Fruit fly (Drosophila melanogaster) whole organism, embryonic: ENCODE data around the gene CG8516.

Experiments
- BtbVII ChIP-seq: fragments of 200-800 bp; sonication (Bioruptor generic); optimal IDR thresholded peaks from 3 replicates; lab custom pipeline; 2017; ENCODE audit warnings: missing biosample characterization, mild to moderate bottlenecking, missing genetic modification characterization
- C15 ChIP-seq: fragments of 200-800 bp; sonication (Bioruptor generic); IDR thresholded peaks from 3 replicates; pipeline ENCODE4 v1.3.6; 2022; ENCODE audit warnings: missing biosample characterization, missing genetic modification characterization
- CG10543 ChIP-seq: fragments of 200-800 bp; sonication (Bioruptor generic); optimal IDR thresholded peaks from 3 replicates; lab custom pipeline; 2017; ENCODE audit warnings: missing biosample characterization, mild to moderate bottlenecking, missing genetic modification characterization, moderate library complexity
- CG11504 ChIP-seq: fragments of 200-800 bp; sonication (Bioruptor generic); optimal IDR thresholded peaks from 3 replicates; lab custom pipeline; 2019; ENCODE audit warnings: missing biosample characterization, mild to moderate bottlenecking, missing genetic modification characterization, moderate library complexity
- CG11723 ChIP-seq: fragments of 200-800 bp; sonication (Bioruptor generic); optimal IDR thresholded peaks from 2 replicates; lab custom pipeline; 2017; ENCODE audit warnings: missing biosample characterization, mild to moderate bottlenecking, missing genetic modification characterization
- CG12219 ChIP-seq: fragments of 200-800 bp; sonication (Bioruptor generic); optimal IDR thresholded peaks from 3 replicates; lab custom pipeline; 2018; ENCODE audit warnings: missing biosample characterization, mild to moderate bottlenecking, missing genetic modification characterization
- CG13123 ChIP-seq: fragments of 200-800 bp; sonication (Bioruptor generic); optimal IDR thresholded peaks from 2 replicates; lab custom pipeline; 2016; ENCODE audit warnings: missing biosample characterization, missing genetic modification characterization
- CG15479 ChIP-seq: fragments of 200-800 bp; sonication (Bioruptor generic); optimal IDR thresholded peaks from 3 replicates; lab custom pipeline; 2019; ENCODE audit warnings: missing biosample characterization, mild to moderate bottlenecking, missing genetic modification characterization, moderate library complexity
- CG1602 ChIP-seq: fragments of 200-800 bp; sonication (Bioruptor generic); optimal IDR thresholded peaks from 3 replicates; lab custom pipeline; 2016; ENCODE audit warnings: missing biosample characterization, missing genetic modification characterization
- CG1603 ChIP-seq: fragments of 200-800 bp; sonication (Bioruptor generic); optimal IDR thresholded peaks from 2 replicates; lab custom pipeline; 2019; ENCODE audit warnings: missing biosample characterization, mild to moderate bottlenecking, missing genetic modification characterization, moderate library complexity
- CG1647 ChIP-seq: fragments of 200-800 bp; sonication (Bioruptor generic); optimal IDR thresholded peaks from 3 replicates; lab custom pipeline; 2016; ENCODE audit warnings: missing biosample characterization, missing genetic modification characterization
- CG17186 ChIP-seq: fragments of 200-800 bp; sonication (Bioruptor generic); optimal IDR thresholded peaks from 3 replicates; lab custom pipeline; 2017; ENCODE audit warnings: missing biosample characterization, missing genetic modification reagents, missing genetic modification characterization
- CG3281 ChIP-seq: fragments of 200-800 bp; sonication (Bioruptor generic); optimal IDR thresholded peaks from 3 replicates; lab custom pipeline; 2017; ENCODE audit warnings: missing biosample characterization, mild to moderate bottlenecking, missing genetic modification characterization
- CG7963 ChIP-seq: fragments of 200-800 bp; sonication (Bioruptor generic); IDR thresholded peaks from 3 replicates; pipeline ENCODE4 v1.3.6; 2022; ENCODE audit warnings: missing biosample characterization, missing genetic modification characterization; ENCODE audit not compliant: partially characterized antibody
- CG8478 ChIP-seq: fragments of >200 bp; optimal IDR thresholded peaks from 2 replicates; lab custom pipeline; 2018
- D19A ChIP-seq: fragments of 200-800 bp; optimal IDR thresholded peaks from 3 replicates; lab custom pipeline; 2019; ENCODE audit warnings: missing biosample characterization, mild to moderate bottlenecking, missing genetic modification characterization, moderate library complexity
- Dek ChIP-seq: fragments of 200-800 bp; sonication (Bioruptor generic); optimal IDR thresholded peaks from 3 replicates; lab custom pipeline; 2019; ENCODE audit warnings: missing biosample characterization, mild to moderate bottlenecking, missing genetic modification characterization, moderate library complexity
- Ets65A ChIP-seq: fragments of 200-800 bp; sonication (Bioruptor generic); peaks from one replicate; lab custom pipeline; 2016; ENCODE audit warnings: missing biosample characterization, missing genetic modification characterization
- GATAe ChIP-seq: fragments of 200-800 bp; sonication (Bioruptor generic); conservative IDR thresholded peaks from 2 replicates; pipeline ENCODE4 v1.3.6; 2022; ENCODE audit warnings: missing biosample characterization, missing genetic modification characterization
- Hey ChIP-seq: fragments of 200-800 bp; sonication (Bioruptor generic); optimal IDR thresholded peaks from 3 replicates; lab custom pipeline; 2018; ENCODE audit warnings: missing biosample characterization, mild to moderate bottlenecking, missing genetic modification characterization
- Jarid2 ChIP-seq: fragments of 200-800 bp; sonication (Bioruptor generic); optimal IDR thresholded peaks from 3 replicates; lab custom pipeline; 2017; ENCODE audit warnings: mild to moderate bottlenecking, missing biosample characterization, missing genetic modification reagents, missing genetic modification characterization
- MESR4 ChIP-seq: fragments of 200-800 bp; sonication (Bioruptor generic); optimal IDR thresholded peaks from 2 replicates; lab custom pipeline; 2018; ENCODE audit warnings: missing biosample characterization, mild to moderate bottlenecking, missing genetic modification characterization, moderate library complexity
- Nf-YA ChIP-seq: fragments of 200-800 bp; sonication (Bioruptor generic); IDR thresholded peaks from 2 replicates; pipeline ENCODE4 v1.3.6; 2022; ENCODE audit warnings: missing biosample characterization, missing genetic modification characterization
- Nf-YB ChIP-seq: fragments of 200-800 bp; sonication (Bioruptor generic); optimal IDR thresholded peaks from 3 replicates; lab custom pipeline; 2019; ENCODE audit warnings: missing biosample characterization, mild to moderate bottlenecking, missing genetic modification characterization, moderate library complexity
- Six4 ChIP-seq: fragments of 200-800 bp; sonication (Bioruptor generic); optimal IDR thresholded peaks from 2 replicates; lab custom pipeline; 2016; ENCODE audit warnings: missing biosample characterization, missing genetic modification characterization
- Xbp1 ChIP-seq: fragments of 200-800 bp; sonication (Bioruptor generic); optimal IDR thresholded peaks from 3 replicates; lab custom pipeline; 2016; ENCODE audit warnings: missing biosample characterization, mild to moderate bottlenecking, missing genetic modification characterization
- bsh ChIP-seq, 2 experiments: fragments of 200-800 bp; sonication (Bioruptor generic); optimal IDR thresholded peaks; 2 replicates each; lab custom pipeline; 2017 to 2018; ENCODE audit warnings: mild to moderate bottlenecking in 2 of 2, missing biosample characterization in 2 of 2, missing genetic modification characterization in 2 of 2, moderate library complexity in 1 of 2
- caup ChIP-seq: fragments of 200-800 bp; sonication (Bioruptor generic); optimal IDR thresholded peaks from 3 replicates; lab custom pipeline; 2017; ENCODE audit warnings: missing biosample characterization, mild to moderate bottlenecking, missing genetic modification characterization, moderate library complexity; ENCODE audit not compliant: severe bottlenecking
- chinmo ChIP-seq: fragments of 200-800 bp; sonication (Bioruptor generic); IDR thresholded peaks from 4 replicates; pipeline ENCODE4 v1.3.6; 2022; ENCODE audit warnings: missing biosample characterization, missing genetic modification characterization; ENCODE audit not compliant: partially characterized antibody
- chm ChIP-seq: fragments of 200-800 bp; sonication (Bioruptor generic); IDR thresholded peaks from 2 replicates; pipeline ENCODE4 v1.3.6; 2022; ENCODE audit warnings: missing biosample characterization, missing genetic modification characterization
- chn ChIP-seq: fragments of 200-800 bp; sonication (Bioruptor generic); optimal IDR thresholded peaks from 2 replicates; lab custom pipeline; 2016; ENCODE audit warnings: missing biosample characterization, missing genetic modification characterization
- dpn ChIP-seq, 2 experiments: fragments of 200-800 bp; sonication (Bioruptor generic); optimal IDR thresholded peaks; 3 replicates each; lab custom pipeline; 2016; ENCODE audit warnings: missing biosample characterization in 2 of 2, missing genetic modification characterization in 2 of 2
- ewg ChIP-seq: fragments of 200-800 bp; sonication (Bioruptor generic); optimal IDR thresholded peaks from 3 replicates; lab custom pipeline; 2017; ENCODE audit warnings: mild to moderate bottlenecking, missing biosample characterization, missing genetic modification reagents, missing genetic modification characterization
- ftz-f1 ChIP-seq: fragments of 200-800 bp; sonication (Bioruptor generic); optimal IDR thresholded peaks from 2 replicates; lab custom pipeline; 2016; ENCODE audit warnings: missing biosample characterization, missing genetic modification characterization
- gcm ChIP-seq: fragments of 200-800 bp; sonication (Bioruptor generic); optimal IDR thresholded peaks from 2 replicates; lab custom pipeline; 2019; ENCODE audit warnings: missing biosample characterization, mild to moderate bottlenecking, missing genetic modification characterization, moderate library complexity
- gro ChIP-seq: fragments of 200-800 bp; sonication (Bioruptor generic); optimal IDR thresholded peaks from 2 replicates; lab custom pipeline; 2016; ENCODE audit warnings: missing biosample characterization, missing genetic modification characterization
- gsb-n ChIP-seq: fragments of 200-800 bp; sonication (Bioruptor generic); optimal IDR thresholded peaks from 3 replicates; lab custom pipeline; 2018; ENCODE audit warnings: missing biosample characterization, mild to moderate bottlenecking, missing genetic modification characterization
- her ChIP-seq: fragments of 200-800 bp; sonication (Bioruptor generic); optimal IDR thresholded peaks from 2 replicates; lab custom pipeline; 2016; ENCODE audit warnings: missing biosample characterization, missing genetic modification characterization
- lab ChIP-seq: fragments of 200-800 bp; sonication (Bioruptor generic); optimal IDR thresholded peaks from 3 replicates; lab custom pipeline; 2017; ENCODE audit warnings: missing biosample characterization, missing genetic modification characterization, mild to moderate bottlenecking, moderate library complexity, missing genetic modification reagents
- nerfin-1 ChIP-seq: fragments of 200-800 bp; sonication (Bioruptor generic); optimal IDR thresholded peaks from 3 replicates; lab custom pipeline; 2019; ENCODE audit warnings: missing biosample characterization, mild to moderate bottlenecking, missing genetic modification characterization, moderate library complexity
- pb ChIP-seq: fragments of 200-800 bp; sonication (Bioruptor generic); optimal IDR thresholded peaks from 3 replicates; lab custom pipeline; 2016; ENCODE audit warnings: missing biosample characterization, missing genetic modification characterization
- ranshi ChIP-seq: fragments of 200-800 bp; sonication (Bioruptor generic); IDR thresholded peaks from 2 replicates; pipeline ENCODE4 v1.3.6; 2022; ENCODE audit warnings: missing biosample characterization, missing genetic modification characterization
- repo ChIP-seq: fragments of 200-800 bp; sonication (Bioruptor generic); optimal IDR thresholded peaks from 2 replicates; lab custom pipeline; 2016; ENCODE audit warnings: missing biosample characterization, missing genetic modification characterization
- row ChIP-seq: fragments of 200-800 bp; sonication (Bioruptor generic); IDR thresholded peaks from 3 replicates; pipeline ENCODE4 v1.3.6; 2022; ENCODE audit warnings: missing biosample characterization, missing genetic modification characterization
- salm ChIP-seq: fragments of 200-800 bp; sonication (Bioruptor generic); optimal IDR thresholded peaks from 2 replicates; lab custom pipeline; 2018; ENCODE audit warnings: missing biosample characterization, mild to moderate bottlenecking, missing genetic modification characterization
- sc ChIP-seq, 3 experiments: fragments of >200 bp in 2 of 3; fragments of 200-800 bp in 1 of 3; sonication (Bioruptor generic) in 1 of 3; optimal IDR thresholded peaks; 2 replicates in 2 of 3; 3 replicates in 1 of 3; lab custom pipeline; 2017; ENCODE audit warnings: mild to moderate bottlenecking in 1 of 3, missing biosample characterization in 1 of 3, missing genetic modification characterization in 1 of 3, missing genetic modification reagents in 1 of 3
- twi ChIP-seq: fragments of 200-800 bp; optimal IDR thresholded peaks from 2 replicates; lab custom pipeline; 2019; ENCODE audit warnings: missing biosample characterization, mild to moderate bottlenecking, missing genetic modification characterization, moderate library complexity
- vvl ChIP-seq: fragments of 200-800 bp; sonication (Bioruptor generic); IDR thresholded peaks from 2 replicates; pipeline ENCODE4 v1.3.6; 2022; ENCODE audit warnings: missing biosample characterization, missing genetic modification characterization
- zen ChIP-seq: fragments of 200-800 bp; sonication (Bioruptor generic); optimal IDR thresholded peaks from 3 replicates; lab custom pipeline; 2018; ENCODE audit warnings: missing biosample characterization, mild to moderate bottlenecking, missing genetic modification characterization, moderate library complexity

The CG8516 gene

DNA sequence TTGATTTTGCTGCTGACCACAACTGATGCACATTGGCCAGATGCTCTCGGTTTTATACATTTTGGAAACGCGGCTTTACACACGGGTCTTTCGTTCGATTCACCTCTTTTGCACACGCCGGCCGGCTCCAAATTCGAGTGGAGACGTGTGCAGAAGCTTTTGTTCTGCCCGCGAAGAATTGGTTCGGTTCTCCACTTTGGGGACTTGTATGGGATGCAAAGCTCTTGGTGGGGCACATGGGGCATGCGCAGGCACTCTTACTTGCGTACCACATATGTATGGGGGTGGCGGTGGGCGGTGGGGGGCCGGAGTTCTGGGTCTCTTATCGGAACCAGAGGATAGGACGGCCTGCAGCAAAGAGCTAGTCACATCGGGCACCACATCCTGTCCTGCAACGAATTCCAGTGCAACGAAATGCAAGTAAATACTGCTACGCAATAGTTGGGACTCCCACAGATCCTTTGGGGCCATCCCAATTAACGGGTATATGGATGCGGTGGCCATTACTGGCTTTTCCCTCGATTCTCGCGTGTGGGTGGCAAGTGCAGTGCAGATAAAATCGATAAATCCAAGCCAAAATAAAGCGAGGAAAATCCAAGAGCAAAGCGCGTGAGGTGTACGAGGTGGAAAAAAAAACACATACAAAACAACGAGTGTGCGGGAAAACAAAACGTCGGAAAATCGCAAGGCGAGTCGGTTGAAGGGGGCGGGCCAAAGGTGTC, 8.6 kb upstream of the CG8516 start, which contains the start of the genes MtnA and CG8500 (continued):
- no peak for TF ChIP-seq salm
- 0 out of 4 replicates have a peak, but pooled peaks have one; percentile 65 for TF ChIP-seq chinmo (GFP tag; lab: Robert Waterston, UW)
- TF ChIP-seq pb (GFP tag; lab: Kevin White, UChicago) = no peak
- TF ChIP-seq CG13123 (GFP tag; lab: Kevin White, UChicago) = no peak
- no peak for TF ChIP-seq her (GFP tag; lab: Kevin White, UChicago)
- no peak for TF ChIP-seq repo
- TF ChIP-seq ewg (GFP tag; lab: Kevin White, UChicago) = peak; percentile 99
- TF ChIP-seq chn = no peak
- no peak for TF ChIP-seq CG11723
- peak; percentile 37 for TF ChIP-seq CG10543 (GFP tag; lab: Kevin White, UChicago)
- peak; percentile 77 for TF ChIP-seq Ets65A (GFP tag; lab: Kevin White, UChicago)
- no peak for TF ChIP-seq BtbVII
- peak; percentile 51 for TF ChIP-seq lab
- TF ChIP-seq CG7963 (GFP tag; lab: Robert Waterston, UW) = no peak
- no peak for TF ChIP-seq CG1603 (tag; lab: Kevin White, UChicago)
- peak; percentile 13 for TF ChIP-seq caup
- TF ChIP-seq zen (tag; lab: Kevin White, UChicago) = no peak
- no peak for TF ChIP-seq twi (tag; lab: Kevin White, UChicago)
- TF ChIP-seq CG17186 = no peak
- TF ChIP-seq gsb-n (tag; lab: Kevin White, UChicago) = no peak
- no peak for TF ChIP-seq dpn (GFP tag; optimal IDR thresholded peaks at IDR 0.05; lab: Kevin White, UChicago)
- no peak for TF ChIP-seq ranshi (GFP tag; lab: Robert Waterston, UW)
- peak; percentile 23 for TF ChIP-seq MESR4 (GFP tag; lab: Kevin White, UChicago)
- TF ChIP-seq CG15479 = no peak
- no peak for TF ChIP-seq Jarid2 (GFP tag; lab: Kevin White, UChicago)
- no peak for TF ChIP-seq ftz-f1
- no peak for TF ChIP-seq Six4
- no peak for TF ChIP-seq D19A (tag; lab: Kevin White, UChicago)
- no peak for TF ChIP-seq nerfin-1 (tag; lab: Kevin White, UChicago)
- TF ChIP-seq vvl (GFP tag; lab: Robert Waterston, UW) = no peak
- no peak for TF ChIP-seq Nf-YA (GFP tag; lab: Robert Waterston, UW)
- peak; percentile 8 for TF ChIP-seq CG3281 (GFP tag; lab: Kevin White, UChicago)
- TF ChIP-seq C15 (GFP tag; lab: Robert Waterston, UW) = no peak
- TF ChIP-seq gcm (GFP tag; lab: Kevin White, UChicago) = no peak
- TF ChIP-seq CG8478 (lab: Kevin White, UChicago) = no peak
- no peak for TF ChIP-seq row (GFP tag; lab: Robert Waterston, UW)
- no peak for TF ChIP-seq CG12219 (GFP tag; lab: Kevin White, UChicago)
- no peak for TF ChIP-seq CG11504 (tag; lab: Kevin White, UChicago)
- no peak for TF ChIP-seq sc (optimal IDR thresholded peaks at IDR 0.05; lab: Kevin White, UChicago)
- TF ChIP-seq sc (GFP tag; optimal IDR thresholded peaks at IDR 0.05; lab: Kevin White, UChicago) = no peak
- peak; percentile 53 for TF ChIP-seq Dek (tag; lab: Kevin White, UChicago)
- no peak for TF ChIP-seq CG1647 (GFP tag; lab: Kevin White, UChicago)
- TF ChIP-seq bsh (GFP tag; optimal IDR thresholded peaks at IDR 0.05; lab: Kevin White, UChicago) = no peak
- no peak for TF ChIP-seq CG1602 (GFP tag; lab: Kevin White, UChicago)
- TF ChIP-seq Xbp1 (GFP tag; lab: Kevin White, UChicago) = no peak
- TF ChIP-seq Hey (tag; lab: Kevin White, UChicago) = no peak
- TF ChIP-seq chm (GFP tag; lab: Robert Waterston, UW) = no peak
- TF ChIP-seq Nf-YB (GFP tag; lab: Kevin White, UChicago) = no peak
- no peak for TF ChIP-seq gro (GFP tag; lab: Kevin White, UChicago)
- TF ChIP-seq GATAe = no peak
